Fruit fly (Drosophila melanogaster): ENCODE measurements around the gene Agpat4.

Agpat4 gene

DNA sequence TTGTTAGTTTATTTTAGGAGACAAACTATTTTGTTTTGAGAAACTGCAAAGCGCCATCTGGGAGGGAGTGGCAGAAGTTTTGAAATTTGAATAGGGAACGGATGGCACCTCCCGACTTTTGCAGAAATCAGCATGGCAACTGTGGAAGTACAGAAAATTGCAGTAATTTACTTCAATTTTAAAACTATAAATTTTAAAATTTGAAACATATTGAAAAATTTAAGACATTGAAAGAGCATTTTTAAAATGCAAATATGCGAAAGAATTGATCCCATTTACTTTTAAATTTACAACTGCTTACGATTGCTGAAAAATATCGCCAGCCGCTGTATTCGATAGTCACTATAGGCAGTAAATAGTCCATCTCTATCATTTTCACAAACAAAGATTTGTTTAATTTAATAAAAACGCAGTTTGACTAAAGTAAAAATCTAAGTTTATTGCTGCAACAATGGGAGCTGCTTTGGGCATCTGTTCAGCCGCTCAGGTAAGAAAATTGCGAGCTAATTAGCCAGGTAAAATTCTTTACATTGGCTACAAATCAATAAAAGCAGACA lies 31.1 kb upstream of the Agpat4 start, which contains the start of gene Serinc:
Gene Serinc, plus strand, starts transcription at position 329 of the 557 bp plus-strand sequence.
- TF ChIP-seq woc (GFP tag; optimal IDR thresholded peaks at IDR 0.05) (peak; percentile 21), Hr83 (GFP tag; optimal IDR thresholded peaks at IDR 0.05; ENCODE audit: poor library complexity, severe bottlenecking) (peak; percentile 5), sv (GFP tag; optimal IDR thresholded peaks at IDR 0.05) (peak; percentile 35), jim (GFP tag; optimal IDR thresholded peaks at IDR 0.05) (peak; percentile 12), psq (GFP tag; optimal IDR thresholded peaks at IDR 0.05) (peak; percentile 17), Dif (GFP tag; optimal IDR thresholded peaks at IDR 0.05; ENCODE audit: partially characterized antibody) (no peak), rgr (GFP tag; optimal IDR thresholded peaks at IDR 0.05) (peak; percentile 40), Myc (optimal IDR thresholded peaks at IDR 0.05) (peak; percentile 65), GATAd (GFP tag; optimal IDR thresholded peaks at IDR 0.05) (peak; percentile 10), Rel (GFP tag; optimal IDR thresholded peaks at IDR 0.05) (no peak), Rel (tag; optimal IDR thresholded peaks at IDR 0.05) (peak; percentile 10), ey (GFP tag; optimal IDR thresholded peaks at IDR 0.05) (peak; percentile 21), HLH106 (tag; optimal IDR thresholded peaks at IDR 0.05) (no peak), fru (GFP tag; optimal IDR thresholded peaks at IDR 0.05) (peak; percentile 51), h (GFP tag; optimal IDR thresholded peaks at IDR 0.05) (peak; percentile 42), Jra (GFP tag; optimal IDR thresholded peaks at IDR 0.05) (no peak)

DNA sequence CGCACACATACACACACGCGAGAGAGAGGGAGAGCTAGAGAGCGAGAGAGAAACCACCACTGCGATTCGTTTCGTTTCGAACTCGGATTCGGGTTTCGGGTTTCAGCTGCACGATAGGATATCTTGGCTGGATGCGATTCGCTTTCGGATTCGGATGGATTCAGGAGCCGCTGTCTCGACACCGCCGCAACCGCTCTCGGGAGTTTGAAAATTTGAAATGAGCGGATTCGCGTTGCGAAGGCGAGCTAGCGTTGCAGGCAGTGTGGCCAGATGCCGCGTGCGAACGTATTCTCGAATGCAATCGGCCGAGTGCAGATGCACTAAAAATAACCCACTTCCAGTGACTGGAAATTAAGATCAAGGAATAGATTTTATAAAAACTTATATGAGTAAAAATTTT lies 30.2 kb upstream of the Agpat4 start, which contains the start of gene fax:
Gene fax, minus strand, starts transcription at position 263 of the 400 bp plus-strand sequence.
- TF ChIP-seq dl (GFP tag; optimal IDR thresholded peaks at IDR 0.05; ENCODE audit: insufficient read depth in 1 of 2, partially characterized antibody in 2 of 2) (peak; percentile 7 to 25), h (GFP tag; optimal IDR thresholded peaks at IDR 0.05) (peak; percentile 31), sv (GFP tag; optimal IDR thresholded peaks at IDR 0.05) (no peak), Hr83 (GFP tag; optimal IDR thresholded peaks at IDR 0.05; ENCODE audit: poor library complexity, severe bottlenecking) (peak; percentile 79), dmrt93B (GFP tag; optimal IDR thresholded peaks at IDR 0.05) (no peak), tai (GFP tag; optimal IDR thresholded peaks at IDR 0.05) (no peak), Jra (GFP tag; optimal IDR thresholded peaks at IDR 0.05) (no peak), N (GFP tag; optimal IDR thresholded peaks at IDR 0.05) (no peak), rgr (GFP tag; optimal IDR thresholded peaks at IDR 0.05) (peak; percentile 93), Rel (GFP tag; optimal IDR thresholded peaks at IDR 0.05) (peak; percentile 22), Rel (tag; optimal IDR thresholded peaks at IDR 0.05) (peak; percentile 54), Sp1 (GFP tag; optimal IDR thresholded peaks at IDR 0.05) (peak; percentile 73), br (GFP tag; optimal IDR thresholded peaks at IDR 0.05) (peak; percentile 54), fru (GFP tag; optimal IDR thresholded peaks at IDR 0.05) (peak; percentile 4), usp (GFP tag; optimal IDR thresholded peaks at IDR 0.05) (no peak), foxo (GFP tag; optimal IDR thresholded peaks at IDR 0.05) (peak in 1 of 2 experiments; percentile 19), CG9705 (GFP tag; optimal IDR thresholded peaks at IDR 0.05) (peak; percentile 39), Vsx2 (GFP tag; optimal IDR thresholded peaks at IDR 0.05; ENCODE audit: partially characterized antibody) (peak; percentile 84), sage (GFP tag; optimal IDR thresholded peaks at IDR 0.05) (peak; percentile 37), ey (GFP tag; optimal IDR thresholded peaks at IDR 0.05) (peak; percentile 7), Dif (GFP tag; optimal IDR thresholded peaks at IDR 0.05; ENCODE audit: partially characterized antibody) (peak; percentile 81), psq (GFP tag; optimal IDR thresholded peaks at IDR 0.05) (peak; percentile 31), OdsH (GFP tag; optimal IDR thresholded peaks at IDR 0.05) (peak; percentile 44)

DNA sequence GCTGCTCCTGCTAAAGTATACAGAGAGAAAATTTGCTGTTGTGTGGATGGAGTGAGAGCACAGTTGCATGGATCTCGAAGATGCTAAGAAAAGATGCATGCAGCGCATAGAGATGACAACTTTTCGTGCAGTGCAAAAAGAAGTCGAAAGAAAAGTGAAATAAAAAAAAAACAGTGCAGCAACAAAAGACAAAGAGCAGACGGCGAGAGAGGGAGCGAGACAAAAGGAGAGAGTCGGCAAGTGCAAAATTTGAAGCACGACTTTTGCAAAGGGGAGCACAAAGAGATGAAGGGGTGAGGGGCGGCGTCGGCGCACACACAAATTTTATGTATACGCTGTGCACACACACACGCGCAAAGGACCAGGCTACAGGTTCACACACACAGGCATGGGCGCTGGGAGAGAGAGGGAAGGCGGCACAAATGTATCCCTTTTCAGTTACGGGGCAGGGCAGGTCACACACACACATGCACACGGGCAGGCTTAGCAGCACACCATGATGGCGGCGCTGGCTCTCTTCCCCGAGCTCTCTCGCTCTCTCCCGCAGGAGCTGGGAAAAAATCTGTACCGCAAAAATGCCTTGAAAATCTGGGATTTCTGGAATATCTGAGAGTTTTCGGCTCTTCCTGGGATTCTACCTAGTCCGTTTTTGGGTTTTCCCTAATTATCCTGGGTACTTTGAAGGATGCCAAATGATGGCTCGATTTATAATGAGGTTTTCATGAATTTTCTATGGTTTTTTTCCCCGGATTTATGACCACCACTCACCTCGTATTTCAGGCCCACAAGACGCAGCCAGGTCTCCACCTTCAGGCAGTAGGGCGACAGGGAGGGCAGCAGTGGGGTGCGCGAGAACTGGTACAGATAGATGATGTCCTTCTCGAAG lies 29.1 kb upstream of the Agpat4 start:
- TF ChIP-seq h (GFP tag; optimal IDR thresholded peaks at IDR 0.05) (peak; percentile 87), dmrt93B (GFP tag; optimal IDR thresholded peaks at IDR 0.05) (peak; percentile 35), Dif (GFP tag; optimal IDR thresholded peaks at IDR 0.05; ENCODE audit: partially characterized antibody) (peak; percentile 78), brk (GFP tag; optimal IDR thresholded peaks at IDR 0.05) (peak; percentile 72), Jra (GFP tag; optimal IDR thresholded peaks at IDR 0.05) (peak; percentile 23), N (GFP tag; optimal IDR thresholded peaks at IDR 0.05) (peak; percentile 58), pan (optimal IDR thresholded peaks at IDR 0.05) (no peak), Hnf4 (GFP tag; optimal IDR thresholded peaks at IDR 0.05) (peak; percentile 81), usp (GFP tag; optimal IDR thresholded peaks at IDR 0.05) (no peak), GATAd (GFP tag; optimal IDR thresholded peaks at IDR 0.05) (no peak), sv (GFP tag; optimal IDR thresholded peaks at IDR 0.05) (no peak), Mio (GFP tag; optimal IDR thresholded peaks at IDR 0.05) (no peak), Sp1 (GFP tag; optimal IDR thresholded peaks at IDR 0.05) (peak; percentile 81), jim (GFP tag; optimal IDR thresholded peaks at IDR 0.05) (no peak), CG32264 (GFP tag; optimal IDR thresholded peaks at IDR 0.05) (peak; percentile 67), Rel (GFP tag; optimal IDR thresholded peaks at IDR 0.05) (peak; percentile 27), Rel (tag; optimal IDR thresholded peaks at IDR 0.05) (no peak), psq (GFP tag; optimal IDR thresholded peaks at IDR 0.05) (peak; percentile 91), woc (GFP tag; optimal IDR thresholded peaks at IDR 0.05) (peak; percentile 90), dl (GFP tag; optimal IDR thresholded peaks at IDR 0.05; ENCODE audit: insufficient read depth in 1 of 2, partially characterized antibody in 2 of 2) (peak; percentile 44 to 53), ey (GFP tag; optimal IDR thresholded peaks at IDR 0.05) (peak; percentile 83), Hr83 (GFP tag; optimal IDR thresholded peaks at IDR 0.05; ENCODE audit: poor library complexity, severe bottlenecking) (peak; percentile 47), Myc (optimal IDR thresholded peaks at IDR 0.05) (no peak), dsf (GFP tag; optimal IDR thresholded peaks at IDR 0.05; ENCODE audit: borderline replicate concordance) (no peak), HLH106 (tag; optimal IDR thresholded peaks at IDR 0.05) (peak; percentile 72), fru (GFP tag; optimal IDR thresholded peaks at IDR 0.05) (peak; percentile 88), CG9705 (GFP tag; optimal IDR thresholded peaks at IDR 0.05) (peak; percentile 65), rgr (GFP tag; optimal IDR thresholded peaks at IDR 0.05) (peak; percentile 83), Vsx2 (GFP tag; optimal IDR thresholded peaks at IDR 0.05; ENCODE audit: partially characterized antibody) (no peak), tai (GFP tag; optimal IDR thresholded peaks at IDR 0.05) (no peak), br (GFP tag; optimal IDR thresholded peaks at IDR 0.05) (peak; percentile 85), Hr78 (GFP tag; optimal IDR thresholded peaks at IDR 0.05) (no peak), sage (GFP tag; optimal IDR thresholded peaks at IDR 0.05) (peak; percentile 57), OdsH (GFP tag; optimal IDR thresholded peaks at IDR 0.05) (peak; percentile 76), foxo (GFP tag; optimal IDR thresholded peaks at IDR 0.05) (peak in 1 of 2 experiments; percentile 83), Abd-B (GFP tag; optimal IDR thresholded peaks at IDR 0.05) (no peak)

Measured in whole organism, wandering third instar larva.